Worm (Caenorhabditis elegans) whole organism, L4/young adult: ENCODE measurements around the gene rpn-7.

ENCODE experiments used
- W03F9.2 ChIP-seq: fragments of 150-350 bp; optimal IDR thresholded peaks from 2 replicates; lab custom pipeline; 2014; ENCODE audit warnings: missing biosample characterization, missing genetic modification characterization
- dao-5 ChIP-seq: sonication (generic microtip); optimal IDR thresholded peaks from 2 replicates; lab custom pipeline; 2016; ENCODE audit warnings: missing genotype, missing genetic modification characterization, moderate library complexity, missing compliant biosample characterization
- him-1 ChIP-seq: sonication (generic microtip); optimal IDR thresholded peaks from 2 replicates; lab custom pipeline; 2016; ENCODE audit warnings: missing genotype, missing genetic modification reagents, missing genetic modification characterization, missing compliant biosample characterization

- TF ChIP-seq dao-5 (tag; lab: Kevin White, UChicago) (no peak), him-1 (no peak), W03F9.2 (tag; lab: Kevin White, UChicago) (no peak)
Measured at ce11 chrIV:9319080-9319479, 2.6 kb downstream of the rpn-7 start, which contains the start of the genes F49C12.11 and nemt-1.
